Worm (Caenorhabditis elegans): Measurements from ENCODE around the gene C50E10.2.

DNA sequence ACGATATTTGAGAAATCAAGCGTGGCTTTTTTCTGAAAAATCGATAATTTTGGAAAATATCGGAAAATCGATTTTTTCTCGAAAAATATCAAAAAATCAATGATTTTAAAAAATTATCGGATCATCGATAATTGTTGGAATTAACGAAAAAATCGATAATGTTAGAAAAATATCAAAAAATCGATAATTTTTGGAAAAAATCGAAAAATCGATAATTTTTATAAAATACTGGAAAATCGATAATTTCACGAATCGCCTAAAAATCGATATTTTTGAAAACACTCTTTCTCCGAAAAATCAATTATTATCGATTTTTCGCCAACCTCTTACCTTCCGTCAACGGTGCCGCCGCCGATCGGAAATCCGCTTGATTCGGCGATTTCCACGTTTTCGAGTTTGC, 8.3 kb downstream of the C50E10.2 start:
- TF ChIP-seq ztf-4 (tag; optimal IDR thresholded peaks at IDR 0.05) (no peak), lin-13 (GFP tag; optimal IDR thresholded peaks at IDR 0.05) (no peak), nhr-6 (tag; optimal IDR thresholded peaks at IDR 0.05) (no peak), nhr-77 (tag; optimal IDR thresholded peaks at IDR 0.05) (no peak), aly-2 (tag; optimal IDR thresholded peaks at IDR 0.05) (no peak), dmd-4 (tag; optimal IDR thresholded peaks at IDR 0.05) (no peak), unc-39 (tag; optimal IDR thresholded peaks at IDR 0.05) (no peak), blmp-1 (tag; optimal IDR thresholded peaks at IDR 0.05; ENCODE audit: insufficient read depth) (no peak), ztf-11 (tag; optimal IDR thresholded peaks at IDR 0.05) (no peak), lin-39 (tag; optimal IDR thresholded peaks at IDR 0.05) (no peak), snpc-4 (tag; optimal IDR thresholded peaks at IDR 0.05) (no peak), nhr-12 (tag; optimal IDR thresholded peaks at IDR 0.05) (no peak), unc-55 (GFP tag; optimal IDR thresholded peaks at IDR 0.05) (no peak)
